Fruit fly (Drosophila melanogaster) whole organism, prepupa: ENCODE data around the gene CG11977.

ENCODE experiments used
- CG16779 ChIP-seq: fragments of 200-800 bp; sonication (Bioruptor generic); optimal IDR thresholded peaks from 3 replicates; lab custom pipeline; 2017; ENCODE audit warnings: missing biosample characterization, mild to moderate bottlenecking, missing genetic modification characterization
- CG32006 ChIP-seq: fragments of 200-800 bp; sonication (Bioruptor generic); optimal IDR thresholded peaks from 3 replicates; lab custom pipeline; 2017; ENCODE audit warnings: missing biosample characterization, mild to moderate bottlenecking, missing genetic modification characterization
- CG6854 ChIP-seq: fragments of 200-800 bp; sonication (Bioruptor generic); optimal IDR thresholded peaks from 2 replicates; lab custom pipeline; 2017; ENCODE audit warnings: missing biosample characterization, mild to moderate bottlenecking, missing genetic modification characterization
- CG8119 ChIP-seq: fragments of 200-800 bp; sonication (Bioruptor generic); IDR thresholded peaks from 3 replicates; pipeline ENCODE4 v1.3.6; 2022; ENCODE audit warnings: missing biosample characterization, missing genetic modification characterization
- Gug ChIP-seq: fragments of 200-800 bp; sonication (Bioruptor generic); IDR thresholded peaks from 2 replicates; pipeline ENCODE4 v1.3.6; 2022; ENCODE audit warnings: missing biosample characterization, missing genetic modification characterization
- OdsH ChIP-seq: fragments of 200-800 bp; sonication (Bioruptor generic); optimal IDR thresholded peaks from 3 replicates; lab custom pipeline; 2016; ENCODE audit warnings: missing biosample characterization, missing genetic modification characterization
- Smox ChIP-seq: fragments of 200-800 bp; sonication (Bioruptor generic); optimal IDR thresholded peaks from 3 replicates; lab custom pipeline; 2016; ENCODE audit warnings: missing biosample characterization, missing genetic modification characterization
- cyc ChIP-seq: fragments of 200-800 bp; sonication (Bioruptor generic); optimal IDR thresholded peaks from 3 replicates; lab custom pipeline; 2016; ENCODE audit warnings: missing biosample characterization, missing genetic modification characterization
- eg ChIP-seq: fragments of 200-800 bp; sonication (Bioruptor generic); IDR thresholded peaks from 3 replicates; pipeline ENCODE4 v1.3.6; 2022; ENCODE audit warnings: missing biosample characterization, missing genetic modification characterization
- lz ChIP-seq: fragments of 200-800 bp; sonication (Bioruptor generic); optimal IDR thresholded peaks from 3 replicates; lab custom pipeline; 2016; ENCODE audit warnings: missing biosample characterization, missing genetic modification characterization

- TF ChIP-seq cyc (GFP tag; lab: Kevin White, UChicago) (no peak), CG16779 (tag; lab: Kevin White, UChicago) (peak; percentile 50), eg (GFP tag; lab: Robert Waterston, UW) (peak; percentile 70), CG6854 (peak; percentile 13), CG32006 (GFP tag; lab: Kevin White, UChicago) (peak; percentile 41), Gug (no peak), lz (GFP tag; lab: Kevin White, UChicago) (no peak), Smox (GFP tag; lab: Kevin White, UChicago) (no peak), OdsH (GFP tag; lab: Kevin White, UChicago) (no peak), CG8119 (GFP tag; lab: Robert Waterston, UW) (peak; percentile 66; the same call in 2 of the 3 replicates)
These were observed 25.7 kb upstream of the CG11977 start for dm6 chr3R:8971794-8972193.
